Fruit fly (Drosophila melanogaster) whole organism, prepupa: ENCODE measurements around the gene IFT54.

Experiments
- Blimp-1 ChIP-seq: fragments of 200-800 bp; sonication (Bioruptor generic); optimal IDR thresholded peaks from 3 replicates; lab custom pipeline; 2017; ENCODE audit warnings: missing biosample characterization, missing genetic modification characterization, mild to moderate bottlenecking, moderate library complexity, missing genetic modification reagents
- CG6854 ChIP-seq: fragments of 200-800 bp; sonication (Bioruptor generic); optimal IDR thresholded peaks from 2 replicates; lab custom pipeline; 2017; ENCODE audit warnings: missing biosample characterization, mild to moderate bottlenecking, missing genetic modification characterization
- CG7368 ChIP-seq: fragments of 200-800 bp; sonication (Bioruptor generic); optimal IDR thresholded peaks from 3 replicates; lab custom pipeline; 2016; ENCODE audit warnings: missing biosample characterization, missing genetic modification characterization
- CG8632 ChIP-seq: fragments of 200-800 bp; sonication (Bioruptor generic); optimal IDR thresholded peaks from 3 replicates; lab custom pipeline; 2016; ENCODE audit warnings: missing biosample characterization, missing genetic modification characterization
- Hr4 ChIP-seq: fragments of 200-800 bp; sonication (Bioruptor generic); optimal IDR thresholded peaks from 3 replicates; lab custom pipeline; 2016; ENCODE audit warnings: missing biosample characterization, missing genetic modification characterization
- Sox102F ChIP-seq: fragments of 200-800 bp; sonication (Bioruptor generic); optimal IDR thresholded peaks from 2 replicates; lab custom pipeline; 2016; ENCODE audit warnings: missing biosample characterization, mild to moderate bottlenecking, missing genetic modification characterization
- cyc ChIP-seq: fragments of 200-800 bp; sonication (Bioruptor generic); optimal IDR thresholded peaks from 3 replicates; lab custom pipeline; 2016; ENCODE audit warnings: missing biosample characterization, missing genetic modification characterization
- eg ChIP-seq: fragments of 200-800 bp; sonication (Bioruptor generic); IDR thresholded peaks from 3 replicates; pipeline ENCODE4 v1.3.6; 2022; ENCODE audit warnings: missing biosample characterization, missing genetic modification characterization
- fd59A ChIP-seq: fragments of 200-800 bp; sonication (Bioruptor generic); optimal IDR thresholded peaks from 2 replicates; lab custom pipeline; 2017; ENCODE audit warnings: missing biosample characterization, mild to moderate bottlenecking, missing genetic modification characterization, missing genetic modification reagents
- fkh ChIP-seq: fragments of 200-800 bp; sonication (Bioruptor generic); optimal IDR thresholded peaks from 3 replicates; lab custom pipeline; 2017; ENCODE audit warnings: missing biosample characterization, mild to moderate bottlenecking, missing genetic modification characterization, moderate library complexity
- lz ChIP-seq: fragments of 200-800 bp; sonication (Bioruptor generic); optimal IDR thresholded peaks from 3 replicates; lab custom pipeline; 2016; ENCODE audit warnings: missing biosample characterization, missing genetic modification characterization
- salr ChIP-seq, 2 experiments: fragments of 200-800 bp; sonication (Bioruptor generic); optimal IDR thresholded peaks; 3 replicates each; lab custom pipeline; 2016 to 2018; ENCODE audit warnings: missing biosample characterization in 2 of 2, missing genetic modification characterization in 2 of 2, mild to moderate bottlenecking in 1 of 2

- TF ChIP-seq CG6854 (GFP tag; lab: Kevin White, UChicago) (no peak), salr (GFP tag; optimal IDR thresholded peaks at IDR 0.05; lab: Kevin White, UChicago) (peak; percentile 33 to 75), cyc (GFP tag; lab: Kevin White, UChicago) (peak; percentile 73), Hr4 (peak; percentile 90), lz (GFP tag; lab: Kevin White, UChicago) (peak; percentile 83), CG8632 (peak; percentile 77), Blimp-1 (GFP tag; lab: Kevin White, UChicago) (no peak), fd59A (peak; percentile 41), CG7368 (GFP tag; lab: Kevin White, UChicago) (peak; percentile 39), eg (GFP tag; lab: Robert Waterston, UW) (no peak), fkh (no peak), Sox102F (GFP tag; lab: Kevin White, UChicago) (peak; percentile 84)
Measured at dm6 chr3R:14283042-14283626, 19.1 kb upstream of the IFT54 start.
